Worm (Caenorhabditis elegans) whole organism, L1 larva: Measurements from ENCODE around the gene spat-3.

Source experiments
- C16A3.4 ChIP-seq: fragments of 150-350 bp; optimal IDR thresholded peaks from 2 replicates; lab custom pipeline; 2014; ENCODE audit warnings: missing biosample characterization, missing genetic modification characterization
- F16B12.6 ChIP-seq: fragments of 150-350 bp; optimal IDR thresholded peaks from 2 replicates; lab custom pipeline; 2014; ENCODE audit warnings: missing biosample characterization, missing genetic modification characterization
- alr-1 ChIP-seq: fragments of 200-800 bp; sonication (Bioruptor generic); optimal IDR thresholded peaks from 2 replicates; lab custom pipeline; 2018; ENCODE audit warnings: borderline replicate concordance, mild to moderate bottlenecking, missing genetic modification characterization, missing compliant biosample characterization
- ama-1 ChIP-seq: fragments of 150-350 bp; optimal IDR thresholded peaks from 2 replicates; lab custom pipeline; 2014
- blmp-1 ChIP-seq: fragments of 150-350 bp; optimal IDR thresholded peaks from 2 replicates; lab custom pipeline; 2014; ENCODE audit warnings: missing biosample characterization, missing genetic modification characterization
- ceh-82 ChIP-seq, 3 experiments: fragments of 150-350 bp in 1 of 3; sonication (generic microtip) in 2 of 3; optimal IDR thresholded peaks; 2 replicates each; lab custom pipeline; 2014 to 2017; ENCODE audit warnings: missing biosample characterization in 3 of 3, missing genetic modification characterization in 3 of 3
- ceh-90 ChIP-seq: sonication (generic microtip); optimal IDR thresholded peaks from 2 replicates; lab custom pipeline; 2016; ENCODE audit warnings: missing genetic modification characterization, missing compliant biosample characterization
- ces-1 ChIP-seq: fragments of 150-350 bp; optimal IDR thresholded peaks from 2 replicates; lab custom pipeline; 2014; ENCODE audit warnings: missing biosample characterization, missing genetic modification reagents, missing genetic modification characterization
- dpl-1 ChIP-seq, 3 experiments: fragments of 150-350 bp in 2 of 3; sonication (generic microtip) in 1 of 3; optimal IDR thresholded peaks; 2 replicates each; lab custom pipeline; 2014 to 2017; ENCODE audit warnings: missing biosample characterization in 3 of 3, missing genetic modification characterization in 3 of 3, missing genetic modification reagents in 3 of 3
- efl-1 ChIP-seq, 4 experiments: fragments of 150-350 bp; optimal IDR thresholded peaks in 3 of 4; peaks in 1 of 4; 1 replicate in 1 of 4; 2 replicates in 3 of 4; lab custom pipeline; 2014; ENCODE audit warnings: missing biosample characterization in 2 of 4, missing genetic modification characterization in 2 of 4, missing genetic modification reagents in 2 of 4
- elt-3 ChIP-seq, 6 experiments: fragments of 150-350 bp in 1 of 6; sonication (generic microtip); optimal IDR thresholded peaks; 2 replicates each; lab custom pipeline; 2017 to 2018; ENCODE audit warnings: missing biosample characterization in 6 of 6, missing genetic modification characterization in 6 of 6, inconsistent platforms in 1 of 6
- fkh-10 ChIP-seq: sonication (generic microtip); optimal IDR thresholded peaks from 2 replicates; lab custom pipeline; 2017; ENCODE audit warnings: missing biosample characterization, missing genetic modification reagents, missing genetic modification characterization
- hlh-17 ChIP-seq: fragments of 200-800 bp; sonication (Bioruptor generic); optimal IDR thresholded peaks from 2 replicates; lab custom pipeline; 2018; ENCODE audit warnings: missing genetic modification characterization, mild to moderate bottlenecking, missing compliant biosample characterization, moderate library complexity, borderline replicate concordance
- hlh-4 ChIP-seq: sonication (generic microtip); optimal IDR thresholded peaks from 2 replicates; lab custom pipeline; 2016; ENCODE audit warnings: mild to moderate bottlenecking, missing genetic modification characterization, missing compliant biosample characterization
- irx-1 ChIP-seq: sonication (generic microtip); optimal IDR thresholded peaks from 2 replicates; lab custom pipeline; 2016; ENCODE audit warnings: missing genetic modification characterization, missing compliant biosample characterization
- isw-1 ChIP-seq: fragments of 200-800 bp; sonication (Bioruptor generic); IDR thresholded peaks from 2 replicates; pipeline ENCODE4 v1.3.6; 2022; ENCODE audit warnings: missing genetic modification characterization, missing compliant biosample characterization
- jun-1 ChIP-seq: fragments of 150-350 bp; optimal IDR thresholded peaks from 2 replicates; lab custom pipeline; 2014; ENCODE audit warnings: missing biosample characterization, missing genetic modification reagents, missing genetic modification characterization
- lin-13 ChIP-seq: fragments of 150-350 bp; optimal IDR thresholded peaks from 2 replicates; lab custom pipeline; 2014; ENCODE audit warnings: missing biosample characterization, missing genetic modification reagents, missing genetic modification characterization
- lin-14 ChIP-seq: fragments of 200-800 bp; sonication (Bioruptor generic); optimal IDR thresholded peaks from 2 replicates; lab custom pipeline; 2018; ENCODE audit warnings: mild to moderate bottlenecking, missing genetic modification characterization, moderate library complexity, missing compliant biosample characterization
- lin-15B ChIP-seq: fragments of 150-350 bp; sonication (generic microtip); optimal IDR thresholded peaks from 3 replicates; lab custom pipeline; 2014; ENCODE audit warnings: missing biosample characterization, missing genetic modification characterization
- lin-35 ChIP-seq, 2 experiments: fragments of 150-350 bp; optimal IDR thresholded peaks; 2 replicates each; lab custom pipeline; 2014; ENCODE audit warnings: missing biosample characterization in 2 of 2, missing genetic modification characterization in 2 of 2, missing genetic modification reagents in 2 of 2
- lin-39 ChIP-seq: fragments of 150-350 bp; optimal IDR thresholded peaks from 2 replicates; lab custom pipeline; 2014; ENCODE audit warnings: missing biosample characterization, missing genetic modification reagents, missing genetic modification characterization
- lsy-2 ChIP-seq, 2 experiments: fragments of 150-350 bp; optimal IDR thresholded peaks; 2 replicates each; lab custom pipeline; 2014; ENCODE audit warnings: missing biosample characterization in 2 of 2, missing genetic modification characterization in 2 of 2
- mab-9 ChIP-seq: fragments of 200-800 bp; sonication (Bioruptor generic); IDR thresholded peaks from 2 replicates; pipeline ENCODE4 v1.3.6; 2022; ENCODE audit warnings: missing genetic modification reagents, missing genetic modification characterization, missing compliant biosample characterization
- mdl-1 ChIP-seq, 2 experiments: fragments of 150-350 bp; optimal IDR thresholded peaks; 2 replicates each; lab custom pipeline; 2014 to 2017; ENCODE audit warnings: missing biosample characterization in 2 of 2, missing genetic modification characterization in 2 of 2, inconsistent platforms in 1 of 2
- mep-1 ChIP-seq: fragments of 150-350 bp; optimal IDR thresholded peaks from 2 replicates; lab custom pipeline; 2014; ENCODE audit warnings: missing biosample characterization, missing genetic modification characterization
- nhr-11 ChIP-seq: fragments of 150-350 bp; optimal IDR thresholded peaks from 2 replicates; lab custom pipeline; 2014; ENCODE audit warnings: missing biosample characterization, missing genetic modification characterization
- nhr-12 ChIP-seq: sonication (generic microtip); optimal IDR thresholded peaks from 2 replicates; lab custom pipeline; 2017; ENCODE audit warnings: missing biosample characterization, missing genetic modification characterization
- nhr-20 ChIP-seq: sonication (generic microtip); optimal IDR thresholded peaks from 2 replicates; lab custom pipeline; 2016; ENCODE audit warnings: mild to moderate bottlenecking, missing genetic modification characterization, missing compliant biosample characterization
- nhr-237 ChIP-seq: fragments of 150-350 bp; optimal IDR thresholded peaks from 2 replicates; lab custom pipeline; 2014; ENCODE audit warnings: missing biosample characterization, missing genetic modification characterization
- nhr-47 ChIP-seq: sonication (generic microtip); optimal IDR thresholded peaks from 2 replicates; lab custom pipeline; 2016; ENCODE audit warnings: mild to moderate bottlenecking, missing genetic modification characterization, moderate library complexity, missing compliant biosample characterization
- nhr-71 ChIP-seq: sonication (generic microtip); optimal IDR thresholded peaks from 2 replicates; lab custom pipeline; 2016; ENCODE audit warnings: mild to moderate bottlenecking, missing genetic modification characterization, moderate library complexity, missing compliant biosample characterization
- nhr-77 ChIP-seq: fragments of 150-350 bp; optimal IDR thresholded peaks from 2 replicates; lab custom pipeline; 2014; ENCODE audit warnings: missing biosample characterization, missing genetic modification characterization
- nhr-90 ChIP-seq: sonication (generic microtip); optimal IDR thresholded peaks from 2 replicates; lab custom pipeline; 2016; ENCODE audit warnings: mild to moderate bottlenecking, missing genetic modification characterization, missing compliant biosample characterization; ENCODE audit not compliant: poor library complexity
- pqm-1 ChIP-seq: sonication (generic microtip); optimal IDR thresholded peaks from 3 replicates; lab custom pipeline; 2017; ENCODE audit warnings: missing biosample characterization, missing genetic modification characterization
- rnt-1 ChIP-seq: sonication (generic microtip); optimal IDR thresholded peaks from 2 replicates; lab custom pipeline; 2016; ENCODE audit warnings: mild to moderate bottlenecking, missing genetic modification characterization, moderate library complexity, missing compliant biosample characterization
- snpc-4 ChIP-seq: fragments of 150-350 bp; optimal IDR thresholded peaks from 2 replicates; lab custom pipeline; 2014; ENCODE audit warnings: missing biosample characterization, missing genetic modification characterization
- snu-23 ChIP-seq: sonication (generic microtip); optimal IDR thresholded peaks from 2 replicates; lab custom pipeline; 2016; ENCODE audit warnings: missing genetic modification characterization, missing compliant biosample characterization
- sox-4 ChIP-seq: sonication (generic microtip); optimal IDR thresholded peaks from 2 replicates; lab custom pipeline; 2016; ENCODE audit warnings: missing genetic modification characterization, missing compliant biosample characterization
- swsn-7 ChIP-seq: sonication (generic microtip); optimal IDR thresholded peaks from 2 replicates; lab custom pipeline; 2016; ENCODE audit warnings: missing genetic modification characterization, missing compliant biosample characterization
- tbx-2 ChIP-seq: sonication (generic microtip); optimal IDR thresholded peaks from 2 replicates; lab custom pipeline; 2016; ENCODE audit warnings: missing genetic modification characterization, missing compliant biosample characterization
- vab-15 ChIP-seq: sonication (generic microtip); optimal IDR thresholded peaks from 2 replicates; lab custom pipeline; 2017; ENCODE audit warnings: missing genotype, mild to moderate bottlenecking, missing genetic modification characterization, missing compliant biosample characterization
- xbp-1 ChIP-seq: sonication (generic microtip); optimal IDR thresholded peaks from 2 replicates; lab custom pipeline; 2016; ENCODE audit warnings: missing genetic modification characterization, missing compliant biosample characterization
- zag-1 ChIP-seq: fragments of 150-350 bp; optimal IDR thresholded peaks from 2 replicates; lab custom pipeline; 2014; ENCODE audit warnings: missing biosample characterization, missing genetic modification characterization
- zip-4 ChIP-seq: fragments of 200-800 bp; sonication (Bioruptor generic); optimal IDR thresholded peaks from 2 replicates; lab custom pipeline; 2018; ENCODE audit warnings: mild to moderate bottlenecking, missing genetic modification characterization, moderate library complexity, missing compliant biosample characterization

The spat-3 gene

DNA sequence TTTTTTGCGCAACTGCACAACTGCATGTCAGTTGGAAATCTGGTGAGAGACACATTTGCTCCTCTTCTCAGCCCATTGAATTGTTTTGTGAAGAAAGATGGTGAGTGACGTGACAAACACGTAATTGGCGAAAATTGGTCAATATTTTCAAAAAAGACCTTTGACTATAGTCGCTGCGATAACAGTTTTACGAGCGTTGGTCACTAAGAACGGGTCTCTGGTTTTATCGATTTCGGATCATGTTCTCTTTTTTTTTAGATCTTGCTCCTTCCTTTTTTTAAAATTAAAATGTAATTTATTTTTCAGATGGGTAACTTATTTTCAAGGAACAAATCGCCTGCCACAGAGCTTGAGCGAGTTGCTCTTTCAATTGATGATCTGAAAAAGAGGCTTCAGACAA lies 17.3 kb downstream of the spat-3 start, which contains the start of gene lnp-1:
lnp-1 (plus strand) TSS at position 301 of the 400 bp plus-strand sequence.
- no peak for TF ChIP-seq F16B12.6
- TF ChIP-seq mab-9 (GFP tag; lab: Robert Waterston, UW): no peak
- TF ChIP-seq ceh-90 (tag; lab: Kevin White, UChicago): no peak
- TF ChIP-seq lin-14: no peak
- TF ChIP-seq efl-1 (optimal IDR thresholded peaks at IDR 0.05; lab: Kevin White, UChicago): no peak
- no peak for TF ChIP-seq efl-1 (GFP tag; optimal IDR thresholded peaks at IDR 0.05 in 1 of 2; lab: Kevin White, UChicago)

DNA sequence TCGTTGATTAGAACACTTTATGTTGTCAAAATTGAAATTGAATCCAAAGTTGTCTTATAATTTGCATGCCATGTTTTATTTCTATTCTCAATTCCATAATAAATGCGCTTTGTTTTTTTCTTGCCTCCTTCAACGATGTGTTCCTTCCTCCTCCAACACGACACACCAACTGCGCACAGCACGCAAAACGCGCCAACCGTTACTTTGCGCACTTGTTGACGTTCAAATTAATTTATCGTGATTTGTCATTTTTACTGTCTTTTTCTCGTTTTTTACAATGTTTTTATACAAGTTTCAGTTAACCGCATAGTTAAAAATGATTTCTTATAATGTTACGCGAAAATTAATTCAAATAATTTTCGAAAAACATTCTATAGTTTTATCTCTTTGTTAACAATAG lies 17.8 kb downstream of the spat-3 start:
- TF ChIP-seq alr-1 (tag; lab: Kevin White, UChicago) (no peak), swsn-7 (peak; percentile 53), nhr-77 (tag; lab: Kevin White, UChicago) (no peak), jun-1 (tag; lab: Kevin White, UChicago) (peak; percentile 21), nhr-12 (tag; lab: Kevin White, UChicago) (no peak), xbp-1 (tag; lab: Kevin White, UChicago) (peak; percentile 66), mep-1 (tag; lab: Kevin White, UChicago) (peak; percentile 80), efl-1 (optimal IDR thresholded peaks at IDR 0.05; lab: Kevin White, UChicago) (peak; percentile 35 to 45), efl-1 (GFP tag; optimal IDR thresholded peaks at IDR 0.05 in 1 of 2; lab: Kevin White, UChicago) (peak; percentile 26 to 92), ceh-82 (tag; optimal IDR thresholded peaks at IDR 0.05; lab: Kevin White, UChicago) (peak in 1 of 3 experiments; percentile 8), zip-4 (no peak), ama-1 (no peak), isw-1 (no peak), blmp-1 (tag; lab: Kevin White, UChicago) (peak; percentile 63), snpc-4 (tag; lab: Kevin White, UChicago) (peak; percentile 2), C16A3.4 (tag; lab: Kevin White, UChicago) (peak; percentile 50), nhr-20 (tag; lab: Kevin White, UChicago) (peak; percentile 53), lin-35 (GFP tag; optimal IDR thresholded peaks at IDR 0.05; lab: Kevin White, UChicago) (peak; percentile 10 to 60), rnt-1 (tag; lab: Kevin White, UChicago) (peak; percentile 45), lin-14 (peak; percentile 88), ces-1 (GFP tag; lab: Kevin White, UChicago) (no peak), nhr-90 (tag; lab: Kevin White, UChicago) (peak; percentile 4), nhr-11 (tag; lab: Kevin White, UChicago) (no peak), zag-1 (tag; lab: Kevin White, UChicago) (no peak), vab-15 (no peak), sox-4 (tag; lab: Kevin White, UChicago) (no peak), tbx-2 (tag; lab: Kevin White, UChicago) (peak; percentile 41), nhr-237 (no peak), lin-13 (GFP tag; lab: Kevin White, UChicago) (peak; percentile 45), hlh-17 (GFP tag; lab: Kevin White, UChicago) (no peak), mdl-1 (tag; optimal IDR thresholded peaks at IDR 0.05; lab: Kevin White, UChicago) (peak in 1 of 2 experiments; percentile 14), lin-15B (tag; lab: Kevin White, UChicago) (no peak), hlh-4 (tag; lab: Kevin White, UChicago) (no peak), pqm-1 (no peak), fkh-10 (GFP tag; lab: Kevin White, UChicago) (no peak), nhr-47 (peak; percentile 54), irx-1 (tag; lab: Kevin White, UChicago) (peak; percentile 44), lin-39 (tag; lab: Kevin White, UChicago) (peak; percentile 5), elt-3 (tag; optimal IDR thresholded peaks at IDR 0.05; lab: Kevin White, UChicago) (peak in 1 of 6 experiments; percentile 7), snu-23 (GFP tag; lab: Kevin White, UChicago) (peak; percentile 73), nhr-71 (peak; percentile 60), dpl-1 (GFP tag; optimal IDR thresholded peaks at IDR 0.05; lab: Kevin White, UChicago) (peak; percentile 38 to 61 (median 55)), lsy-2 (tag; optimal IDR thresholded peaks at IDR 0.05; lab: Kevin White, UChicago) (peak; percentile 46 to 69)
- TF ChIP-seq, all 84 proteins: peak for 25
